Worm (Caenorhabditis elegans) whole organism, L4 larva: ENCODE measurements around the gene E04F6.9.
A peak's percentile ranks its signal among the peaks of the same experiment; 100 is the strongest.

Experiments used
- F37D6.2 ChIP-seq: sonication (generic microtip); optimal IDR thresholded peaks from 2 replicates; lab custom pipeline; 2016; ENCODE audit warnings: mild to moderate bottlenecking, missing genetic modification characterization, missing compliant biosample characterization
- F44E2.7 ChIP-seq: fragments of 200-800 bp; sonication (Bioruptor generic); IDR thresholded peaks from 2 replicates; pipeline ENCODE4 v2.1.2; 2022; ENCODE audit warnings: missing genetic modification characterization, missing compliant biosample characterization
- T20F7.1 ChIP-seq: fragments of 200-800 bp; sonication (Bioruptor generic); optimal IDR thresholded peaks from 2 replicates; lab custom pipeline; 2018; ENCODE audit warnings: mild to moderate bottlenecking, missing genetic modification characterization, missing compliant biosample characterization
- T26A8.4 ChIP-seq: fragments of 200-800 bp; sonication (Bioruptor generic); IDR thresholded peaks from 2 replicates; pipeline ENCODE4 v1.3.6; 2022; ENCODE audit warnings: missing genetic modification characterization, missing compliant biosample characterization
- Y48G9A.11 ChIP-seq: fragments of 200-800 bp; sonication (Bioruptor generic); IDR thresholded peaks from 2 replicates; pipeline ENCODE4 v1.3.6; 2022; ENCODE audit warnings: missing genetic modification reagents, missing genetic modification characterization, missing compliant biosample characterization
- aha-1 ChIP-seq: fragments of 150-350 bp; peaks from one replicate; lab custom pipeline; 2014; ENCODE audit warnings: missing biosample characterization, missing genetic modification characterization
- ama-1 ChIP-seq: fragments of 150-350 bp; optimal IDR thresholded peaks from 2 replicates; lab custom pipeline; 2014; ENCODE audit warnings: inconsistent platforms, mixed read lengths
- arid-1 ChIP-seq: fragments of 200-800 bp; sonication (Bioruptor generic); conservative IDR thresholded peaks from 2 replicates; pipeline ENCODE4 v1.3.6; 2022; ENCODE audit warnings: missing genetic modification reagents, missing genetic modification characterization, missing compliant biosample characterization
- ces-1 ChIP-seq: fragments of 150-350 bp; sonication (generic microtip); optimal IDR thresholded peaks from 4 replicates; lab custom pipeline; 2014; ENCODE audit warnings: missing biosample characterization, missing genetic modification reagents, missing genetic modification characterization
- cey-2 ChIP-seq: sonication (generic microtip); optimal IDR thresholded peaks from 3 replicates; lab custom pipeline; 2017; ENCODE audit warnings: missing genetic modification characterization, mild to moderate bottlenecking, missing compliant biosample characterization, antibody characterized with exemption, borderline replicate concordance; ENCODE audit not compliant: insufficient read depth
- ctbp-1 ChIP-seq: fragments of 200-800 bp; sonication (Bioruptor generic); IDR thresholded peaks from 2 replicates; pipeline ENCODE4 v1.3.6; 2022; ENCODE audit warnings: missing genetic modification reagents, missing genetic modification characterization, missing compliant biosample characterization
- daf-16 ChIP-seq, 3 experiments: sonication (generic microtip); optimal IDR thresholded peaks; 2 replicates each; lab custom pipeline; 2016 to 2017; ENCODE audit warnings: missing genetic modification characterization in 3 of 3, missing genetic modification reagents in 3 of 3, mild to moderate bottlenecking in 2 of 3, missing compliant biosample characterization in 2 of 3, missing biosample characterization in 1 of 3, moderate library complexity in 1 of 3
- daf-8 ChIP-seq: fragments of 200-800 bp; sonication (Bioruptor generic); IDR thresholded peaks from 2 replicates; pipeline ENCODE4 v1.3.6; 2022; ENCODE audit warnings: missing genetic modification characterization, missing compliant biosample characterization
- dpl-1 ChIP-seq: fragments of 150-350 bp; optimal IDR thresholded peaks from 2 replicates; lab custom pipeline; 2014; ENCODE audit warnings: missing biosample characterization, missing genetic modification reagents, missing genetic modification characterization
- duxl-1 ChIP-seq: sonication (generic microtip); optimal IDR thresholded peaks from 2 replicates; lab custom pipeline; 2016; ENCODE audit warnings: mild to moderate bottlenecking, missing genetic modification characterization, moderate library complexity, missing compliant biosample characterization; ENCODE audit not compliant: poor library complexity
- dve-1 ChIP-seq: sonication (generic microtip); optimal IDR thresholded peaks from 2 replicates; lab custom pipeline; 2017; ENCODE audit warnings: antibody characterized with exemption, mild to moderate bottlenecking, missing genetic modification characterization, missing compliant biosample characterization; ENCODE audit not compliant: insufficient read depth
- egl-43 ChIP-seq: fragments of 200-800 bp; sonication (Bioruptor generic); IDR thresholded peaks from 2 replicates; pipeline ENCODE4 v1.3.6; 2022; ENCODE audit warnings: missing genetic modification reagents, missing genetic modification characterization, missing compliant biosample characterization
- fkh-10 ChIP-seq: fragments of 150-350 bp; optimal IDR thresholded peaks from 2 replicates; lab custom pipeline; 2014; ENCODE audit warnings: missing biosample characterization, missing genetic modification reagents, missing genetic modification characterization
- fos-1 ChIP-seq: fragments of 150-350 bp; optimal IDR thresholded peaks from 2 replicates; lab custom pipeline; 2014; ENCODE audit warnings: missing biosample characterization, missing genetic modification characterization
- hlh-11 ChIP-seq: fragments of 200-800 bp; sonication (Bioruptor generic); optimal IDR thresholded peaks from 2 replicates; lab custom pipeline; 2018; ENCODE audit warnings: mild to moderate bottlenecking, missing genetic modification characterization, missing compliant biosample characterization
- lim-7 ChIP-seq: fragments of 200-800 bp; sonication (Bioruptor generic); IDR thresholded peaks from 2 replicates; pipeline ENCODE4 v1.3.6; 2022; ENCODE audit warnings: missing genetic modification characterization, missing compliant biosample characterization
- lin-29 ChIP-seq: fragments of 200-800 bp; sonication (Bioruptor generic); IDR thresholded peaks from 2 replicates; pipeline ENCODE4 v1.3.6; 2022; ENCODE audit warnings: missing genetic modification reagents, missing genetic modification characterization, missing compliant biosample characterization
- lsy-2 ChIP-seq, 2 experiments: fragments of 150-350 bp in 1 of 2; sonication (generic microtip) in 1 of 2; optimal IDR thresholded peaks; 2 replicates each; lab custom pipeline; 2014 to 2017; ENCODE audit warnings: missing biosample characterization in 2 of 2, missing genetic modification characterization in 2 of 2
- mep-1 ChIP-seq: fragments of 150-350 bp; sonication (generic microtip); optimal IDR thresholded peaks from 3 replicates; lab custom pipeline; 2014; ENCODE audit warnings: missing biosample characterization, missing genetic modification characterization
- mes-2 ChIP-seq: sonication (generic microtip); optimal IDR thresholded peaks from 2 replicates; lab custom pipeline; 2016; ENCODE audit warnings: missing genotype, mild to moderate bottlenecking, missing genetic modification characterization, missing compliant biosample characterization; ENCODE audit not compliant: poor library complexity, severe bottlenecking
- mxl-3 ChIP-seq: fragments of 200-800 bp; sonication (Bioruptor generic); optimal IDR thresholded peaks from 2 replicates; lab custom pipeline; 2018; ENCODE audit warnings: mild to moderate bottlenecking, missing genetic modification characterization, missing compliant biosample characterization
- nhr-11 ChIP-seq: fragments of 150-350 bp; optimal IDR thresholded peaks from 2 replicates; lab custom pipeline; 2014; ENCODE audit warnings: missing biosample characterization, missing genetic modification characterization
- nhr-237 ChIP-seq: sonication (generic microtip); optimal IDR thresholded peaks from 2 replicates; lab custom pipeline; 2017; ENCODE audit warnings: missing biosample characterization, missing genetic modification characterization
- nhr-25 ChIP-seq: sonication (generic microtip); optimal IDR thresholded peaks from 2 replicates; lab custom pipeline; 2017; ENCODE audit warnings: missing genetic modification characterization, mild to moderate bottlenecking, missing compliant biosample characterization, antibody characterized with exemption, moderate library complexity, borderline replicate concordance; ENCODE audit not compliant: insufficient read depth
- nhr-41 ChIP-seq: fragments of 200-800 bp; sonication (Bioruptor generic); IDR thresholded peaks from 2 replicates; pipeline ENCODE4 v1.3.6; 2022; ENCODE audit warnings: missing genetic modification reagents, missing genetic modification characterization, missing compliant biosample characterization
- nhr-42 ChIP-seq: fragments of 200-800 bp; sonication (Bioruptor generic); IDR thresholded peaks from 2 replicates; pipeline ENCODE4 v1.3.6; 2022; ENCODE audit warnings: missing genetic modification characterization, missing compliant biosample characterization
- nhr-48 ChIP-seq: sonication (generic microtip); optimal IDR thresholded peaks from 2 replicates; lab custom pipeline; 2016; ENCODE audit warnings: mild to moderate bottlenecking, missing genetic modification characterization, missing compliant biosample characterization
- nhr-76 ChIP-seq: fragments of 150-350 bp; optimal IDR thresholded peaks from 2 replicates; lab custom pipeline; 2014; ENCODE audit warnings: missing biosample characterization, missing genetic modification characterization
- nhr-77 ChIP-seq: fragments of 150-350 bp; optimal IDR thresholded peaks from 2 replicates; lab custom pipeline; 2014; ENCODE audit warnings: missing biosample characterization, missing genetic modification characterization
- pha-4 ChIP-seq, 2 experiments: fragments of 150-350 bp in 1 of 2; fragments of 200-800 bp in 1 of 2; sonication (Bioruptor generic) in 1 of 2; IDR thresholded peaks in 1 of 2; optimal IDR thresholded peaks in 1 of 2; 2 replicates each; pipeline versions ENCODE4 v1.3.6 to Lab custom; 2014 to 2022; ENCODE audit warnings: missing genetic modification characterization in 2 of 2, missing genetic modification reagents in 2 of 2, missing biosample characterization in 1 of 2, missing compliant biosample characterization in 1 of 2
- rbr-2 ChIP-seq: sonication (generic microtip); optimal IDR thresholded peaks from 2 replicates; lab custom pipeline; 2016; ENCODE audit warnings: missing genotype, missing genetic modification characterization, missing compliant biosample characterization
- saeg-2 ChIP-seq: fragments of 200-800 bp; sonication (Bioruptor generic); IDR thresholded peaks from 2 replicates; pipeline ENCODE4 v1.3.6; 2022; ENCODE audit warnings: missing genetic modification reagents, missing genetic modification characterization, missing compliant biosample characterization
- tra-1 ChIP-seq: fragments of 200-800 bp; sonication (Bioruptor generic); IDR thresholded peaks from 2 replicates; pipeline ENCODE4 v1.3.6; 2022; ENCODE audit warnings: missing genetic modification reagents, missing genetic modification characterization, missing compliant biosample characterization
- zag-1 ChIP-seq: fragments of 150-350 bp; optimal IDR thresholded peaks from 2 replicates; lab custom pipeline; 2014; ENCODE audit warnings: missing biosample characterization, missing genetic modification characterization

E04F6.9 gene

ce11 chrII:7183493-7184272 is 28.3 kb downstream of the E04F6.9 start, which contains the start of gene pdl-1 (continued):
- TF ChIP-seq tra-1 (GFP tag; lab: Robert Waterston, UW), result peak; percentile 82
- TF ChIP-seq arid-1 (GFP tag; lab: Robert Waterston, UW), result peak; percentile 94
- no peak for TF ChIP-seq cey-2 (tag; lab: Kevin White, UChicago)
- TF ChIP-seq ces-1 (GFP tag; lab: Kevin White, UChicago), result no peak
- TF ChIP-seq mes-2 (tag; lab: Kevin White, UChicago), result peak; percentile 86
- TF ChIP-seq lim-7 (GFP tag; lab: Robert Waterston, UW), result peak; percentile 99
- TF ChIP-seq Y48G9A.11 (GFP tag; lab: Robert Waterston, UW), result peak; percentile 79
- TF ChIP-seq nhr-48, result peak; percentile 76
- no peak for TF ChIP-seq fkh-10 (GFP tag; lab: Kevin White, UChicago)
- peak; percentile 15 for TF ChIP-seq nhr-25 (tag; lab: Kevin White, UChicago)
- peak; percentile 98 for TF ChIP-seq egl-43
- peak; percentile 70 to 93 for TF ChIP-seq daf-16 (GFP tag; optimal IDR thresholded peaks at IDR 0.05; lab: Kevin White, UChicago)
- peak; percentile 81 for TF ChIP-seq daf-16 (tag; optimal IDR thresholded peaks at IDR 0.05; lab: Kevin White, UChicago)
- peak; percentile 40 for TF ChIP-seq dpl-1
- no peak for TF ChIP-seq nhr-237 (tag; lab: Kevin White, UChicago)
- TF ChIP-seq fos-1 (tag; lab: Kevin White, UChicago), result no peak
- TF ChIP-seq daf-8 (GFP tag; lab: Robert Waterston, UW), result peak; percentile 24; the same call in 1 of the 2 replicates
- TF ChIP-seq nhr-77 (tag; lab: Kevin White, UChicago), result peak; percentile 40
- peak; percentile 70 for TF ChIP-seq lin-29
- peak; percentile 85 for TF ChIP-seq saeg-2
- TF ChIP-seq F37D6.2, result peak; percentile 68
- TF ChIP-seq duxl-1 (tag; lab: Kevin White, UChicago), result peak; percentile 83
- no peak for TF ChIP-seq ama-1 (lab: Kevin White, UChicago)
- peak; percentile 67 for TF ChIP-seq T20F7.1
- peak; percentile 94 for TF ChIP-seq F44E2.7
- TF ChIP-seq nhr-42 (GFP tag; lab: Robert Waterston, UW), result peak; percentile 69; the same call in 1 of the 2 replicates
- peak; percentile 96 for TF ChIP-seq pha-4 (GFP tag; IDR thresholded peaks at IDR 0.05; lab: Robert Waterston, UW)
- TF ChIP-seq pha-4 (tag; optimal IDR thresholded peaks at IDR 0.05; lab: Kevin White, UChicago), result peak; percentile 58
- TF ChIP-seq hlh-11 (tag; lab: Kevin White, UChicago), result peak; percentile 60
- TF ChIP-seq zag-1 (tag; lab: Kevin White, UChicago), result no peak
- no peak for TF ChIP-seq nhr-76
- peak; percentile 53 for TF ChIP-seq mxl-3 (GFP tag; lab: Kevin White, UChicago)
- peak; percentile 86 for TF ChIP-seq nhr-41 (GFP tag; lab: Robert Waterston, UW)

ce11 chrII:7182630-7183029 is 29.3 kb downstream of the E04F6.9 start:
- TF ChIP-seq dve-1 (no peak), mep-1 (peak; percentile 45), T26A8.4 (no peak), aha-1 (tag; lab: Kevin White, UChicago) (peak; percentile 90), rbr-2 (tag; lab: Kevin White, UChicago) (peak; percentile 21), ctbp-1 (0 out of 2 replicates have a peak, but pooled peaks have one; percentile 31), nhr-11 (peak; percentile 32), lsy-2 (tag; optimal IDR thresholded peaks at IDR 0.05; lab: Kevin White, UChicago) (peak; percentile 19 to 27), fkh-10 (GFP tag; lab: Kevin White, UChicago) (peak; percentile 78)
